Worm (Caenorhabditis elegans) whole organism, early embryonic: ENCODE data around the gene T15H9.4.

ENCODE experiments used
- ama-1 ChIP-seq: fragments of 150-350 bp; optimal IDR thresholded peaks from 2 replicates; lab custom pipeline; 2014
- ets-7 ChIP-seq: sonication (generic microtip); optimal IDR thresholded peaks from 2 replicates; lab custom pipeline; 2016; ENCODE audit warnings: missing genotype, missing genetic modification characterization, missing compliant biosample characterization
- hmbx-1 ChIP-seq: sonication (generic microtip); optimal IDR thresholded peaks from 2 replicates; lab custom pipeline; 2016; ENCODE audit warnings: mild to moderate bottlenecking, missing genetic modification characterization, missing compliant biosample characterization
- hmg-4 ChIP-seq: fragments of 200-800 bp; sonication (Bioruptor generic); optimal IDR thresholded peaks from 2 replicates; lab custom pipeline; 2018; ENCODE audit warnings: mild to moderate bottlenecking, missing genetic modification characterization, missing compliant biosample characterization

DNA sequence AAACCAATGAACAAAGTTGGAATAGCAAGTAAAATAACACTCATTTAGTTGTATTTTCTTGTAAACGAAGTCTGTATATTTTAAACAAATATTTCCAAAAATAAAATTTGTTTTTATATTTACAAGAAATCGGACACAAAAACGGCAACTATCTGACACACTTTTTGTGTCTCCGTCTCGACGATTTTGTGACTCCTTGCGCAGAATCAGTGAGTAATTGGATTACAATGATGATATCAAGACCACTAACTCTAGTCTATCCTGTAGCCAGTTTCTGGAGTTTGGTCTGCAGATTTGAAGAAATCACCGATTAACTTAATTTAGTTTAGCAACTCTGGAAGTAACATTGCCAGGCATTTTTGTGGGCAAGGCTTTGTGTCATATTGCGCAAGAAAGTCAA is 51.1 kb downstream of the T15H9.4 start, which contains the start of gene cyp-13A10:
- TF ChIP-seq ets-7 (no peak), hmbx-1 (no peak), ama-1 (lab: Kevin White, UChicago) (no peak), hmg-4 (GFP tag; lab: Kevin White, UChicago) (no peak)
